Worm (Caenorhabditis elegans): ENCODE results near the gene dnj-15.
A peak's percentile ranks its signal among the peaks of the same experiment; 100 is the strongest.

Gene dnj-15

ce11 chrIV:4176659-4177058, 471 bp downstream of the dnj-15 start:
- peak; percentile 33 for TF ChIP-seq nhr-85 (tag)
- no peak for TF ChIP-seq nhr-76 (tag; optimal IDR thresholded peaks at IDR 0.05)
- peak in 1 of 3 experiments; percentile 9 for TF ChIP-seq dpl-1 (GFP tag; optimal IDR thresholded peaks at IDR 0.05)
- no peak for TF ChIP-seq egl-27 (tag; optimal IDR thresholded peaks at IDR 0.05)
- no peak for TF ChIP-seq jun-1 (tag; optimal IDR thresholded peaks at IDR 0.05)
- TF ChIP-seq lin-14 (GFP tag; optimal IDR thresholded peaks at IDR 0.05), result no peak
- TF ChIP-seq efl-1 (optimal IDR thresholded peaks at IDR 0.05), result no peak
- peak; percentile 38 to 51 for TF ChIP-seq efl-1 (GFP tag; optimal IDR thresholded peaks at IDR 0.05 in 1 of 2)
- no peak for TF ChIP-seq nhr-90 (tag; optimal IDR thresholded peaks at IDR 0.05; ENCODE audit: poor library complexity)

ce11 chrIV:4177560-4177959, 1.4 kb downstream of the dnj-15 start:
- no peak for TF ChIP-seq fos-1 (tag; optimal IDR thresholded peaks at IDR 0.05)
- TF ChIP-seq dpl-1 (GFP tag; optimal IDR thresholded peaks at IDR 0.05), result peak in 1 of 3 experiments; percentile 10
- TF ChIP-seq efl-1 (optimal IDR thresholded peaks at IDR 0.05), result peak; percentile 13 to 28
- TF ChIP-seq efl-1 (GFP tag; optimal IDR thresholded peaks at IDR 0.05 in 1 of 2), result peak; percentile 29 to 91
- TF ChIP-seq aha-1 (tag; optimal IDR thresholded peaks at IDR 0.05), result no peak
- TF ChIP-seq vab-15 (tag; optimal IDR thresholded peaks at IDR 0.05), result no peak
- TF ChIP-seq lin-15B (tag; optimal IDR thresholded peaks at IDR 0.05), result peak; percentile 23
- TF ChIP-seq snu-23 (GFP tag; optimal IDR thresholded peaks at IDR 0.05), result no peak
- TF ChIP-seq C34B4.2 (tag; optimal IDR thresholded peaks at IDR 0.05), result no peak
- TF ChIP-seq zip-4 (GFP tag; optimal IDR thresholded peaks at IDR 0.05), result no peak

ce11 chrIV:4178424-4178823, 2.2 kb downstream of the dnj-15 start, which contains the start of gene tsen-34:
Gene tsen-34 (plus strand): TSS chrIV:4178457.
- peak; percentile 76 for TF ChIP-seq nhr-85 (tag)
- no peak for TF ChIP-seq Y116A8C.19 (tag; optimal IDR thresholded peaks at IDR 0.05; ENCODE audit: borderline replicate concordance)
- no peak for TF ChIP-seq ces-1 (GFP tag; optimal IDR thresholded peaks at IDR 0.05)
- no peak for TF ChIP-seq ceh-90 (tag; optimal IDR thresholded peaks at IDR 0.05)
- TF ChIP-seq irx-1 (tag; optimal IDR thresholded peaks at IDR 0.05), result no peak
- no peak for TF ChIP-seq efl-1 (optimal IDR thresholded peaks at IDR 0.05)
- peak in 1 of 2 experiments; percentile 91 for TF ChIP-seq efl-1 (GFP tag; optimal IDR thresholded peaks at IDR 0.05 in 1 of 2)

- peak in 1 of 2 experiments; percentile 36 for TF ChIP-seq lsy-2 (tag; optimal IDR thresholded peaks at IDR 0.05)
- TF ChIP-seq vab-15 (tag; optimal IDR thresholded peaks at IDR 0.05), result peak; percentile 35
- TF ChIP-seq efl-1 (optimal IDR thresholded peaks at IDR 0.05), result peak in 1 of 2 experiments; percentile 15
- peak in 1 of 2 experiments; percentile 63 for TF ChIP-seq efl-1 (GFP tag; optimal IDR thresholded peaks at IDR 0.05 in 1 of 2)
Measured at ce11 chrIV:4180032-4180431, 3.8 kb downstream of the dnj-15 start.

ce11 chrIV:4184767-4185166, 8.6 kb downstream of the dnj-15 start:
- TF ChIP-seq mab-9 (GFP tag; IDR thresholded peaks at IDR 0.05), result peak; percentile 92
- TF ChIP-seq nhr-90 (tag; optimal IDR thresholded peaks at IDR 0.05; ENCODE audit: poor library complexity), result peak; percentile 45
- peak; percentile 46 for TF ChIP-seq F16B12.6 (tag; optimal IDR thresholded peaks at IDR 0.05)
- peak; percentile 40 for TF ChIP-seq nhr-20 (tag; optimal IDR thresholded peaks at IDR 0.05)
- TF ChIP-seq grh-1 (GFP tag; IDR thresholded peaks at IDR 0.05), result peak; percentile 99
- peak; percentile 44 for TF ChIP-seq tbx-2 (tag; optimal IDR thresholded peaks at IDR 0.05)
- peak; percentile 58 to 71 for TF ChIP-seq lin-35 (GFP tag; optimal IDR thresholded peaks at IDR 0.05)
- peak; percentile 22 for TF ChIP-seq dsc-1 (tag; optimal IDR thresholded peaks at IDR 0.05)
- TF ChIP-seq lin-14 (GFP tag; optimal IDR thresholded peaks at IDR 0.05), result peak; percentile 45
- TF ChIP-seq lsy-2 (tag; optimal IDR thresholded peaks at IDR 0.05), result peak; percentile 64 to 76
- peak; percentile 98 for TF ChIP-seq nhr-19 (GFP tag; conservative IDR thresholded peaks at IDR 0.05)
- TF ChIP-seq dpl-1 (GFP tag; optimal IDR thresholded peaks at IDR 0.05), result peak; percentile 43 to 71 (median 64)
- peak; percentile 97 for TF ChIP-seq ceh-88 (GFP tag; IDR thresholded peaks at IDR 0.05)
- peak; percentile 74 for TF ChIP-seq nhr-47 (tag; optimal IDR thresholded peaks at IDR 0.05)
- TF ChIP-seq nhr-71 (tag; optimal IDR thresholded peaks at IDR 0.05), result peak; percentile 74
- peak; percentile 31 for TF ChIP-seq egl-13 (tag; optimal IDR thresholded peaks at IDR 0.05)
- TF ChIP-seq fkh-8 (tag; optimal IDR thresholded peaks at IDR 0.05), result peak; percentile 16
- peak; percentile 27 for TF ChIP-seq lin-15B (tag; optimal IDR thresholded peaks at IDR 0.05)
- TF ChIP-seq rnt-1 (tag; optimal IDR thresholded peaks at IDR 0.05), result peak; percentile 62
- TF ChIP-seq xbp-1 (tag; optimal IDR thresholded peaks at IDR 0.05), result peak; percentile 42
- TF ChIP-seq isw-1 (GFP tag; IDR thresholded peaks at IDR 0.05), result peak; percentile 98
- TF ChIP-seq nhr-85 (tag), result peak; percentile 66
- TF ChIP-seq snu-23 (GFP tag; optimal IDR thresholded peaks at IDR 0.05), result peak; percentile 47
- peak; percentile 22 for TF ChIP-seq unc-86 (tag; optimal IDR thresholded peaks at IDR 0.05)
- TF ChIP-seq swsn-7 (tag; optimal IDR thresholded peaks at IDR 0.05), result peak; percentile 40
- TF ChIP-seq efl-1 (optimal IDR thresholded peaks at IDR 0.05), result peak; percentile 47 to 71
- peak; percentile 74 to 97 for TF ChIP-seq efl-1 (GFP tag; optimal IDR thresholded peaks at IDR 0.05 in 1 of 2)
- peak; percentile 87 for TF ChIP-seq unc-98 (GFP tag; IDR thresholded peaks at IDR 0.05)
